Fruit fly (Drosophila melanogaster): ENCODE data around the gene Tim8.

- no peak for TF ChIP-seq CG4496 (GFP tag; IDR thresholded peaks at IDR 0.05)
- TF ChIP-seq CG9948 (tag; optimal IDR thresholded peaks at IDR 0.05) = no peak
- no peak for TF ChIP-seq CG8301 (tag; optimal IDR thresholded peaks at IDR 0.05)
Measured at dm6 chrX:11379747-11380146, 11.5 kb downstream of the Tim8 start.
